Worm (Caenorhabditis elegans) whole organism, L4/young adult: ENCODE data around the gene T12A2.21.

Experiments used
- W03F9.2 ChIP-seq: fragments of 150-350 bp; optimal IDR thresholded peaks from 2 replicates; lab custom pipeline; 2014; ENCODE audit warnings: missing biosample characterization, missing genetic modification characterization
- dao-5 ChIP-seq: sonication (generic microtip); optimal IDR thresholded peaks from 2 replicates; lab custom pipeline; 2016; ENCODE audit warnings: missing genotype, missing genetic modification characterization, moderate library complexity, missing compliant biosample characterization
- him-1 ChIP-seq: sonication (generic microtip); optimal IDR thresholded peaks from 2 replicates; lab custom pipeline; 2016; ENCODE audit warnings: missing genotype, missing genetic modification reagents, missing genetic modification characterization, missing compliant biosample characterization

- TF ChIP-seq him-1 (tag; lab: Kevin White, UChicago) (no peak), dao-5 (tag; lab: Kevin White, UChicago) (no peak), W03F9.2 (tag; lab: Kevin White, UChicago) (no peak)
Observed at ce11 chrIII:6207046-6207445, 29.5 kb downstream of the T12A2.21 start.
